Worm (Caenorhabditis elegans) whole organism, L3 larva: ENCODE results near the gene lntl-1.

Experiments used
- aly-2 ChIP-seq: fragments of 150-350 bp; optimal IDR thresholded peaks from 2 replicates; lab custom pipeline; 2014; ENCODE audit warnings: missing biosample characterization, missing genetic modification characterization
- daf-12 ChIP-seq: fragments of 150-350 bp; optimal IDR thresholded peaks from 2 replicates; lab custom pipeline; 2014; ENCODE audit warnings: missing biosample characterization, missing genetic modification reagents, missing genetic modification characterization
- elt-1 ChIP-seq: fragments of 150-350 bp; optimal IDR thresholded peaks from 2 replicates; lab custom pipeline; 2014; ENCODE audit warnings: missing biosample characterization, missing genetic modification characterization
- elt-2 ChIP-seq: sonication (generic microtip); optimal IDR thresholded peaks from 2 replicates; lab custom pipeline; 2016; ENCODE audit warnings: missing genetic modification reagents, mild to moderate bottlenecking, missing genetic modification characterization, missing compliant biosample characterization
- jun-1 ChIP-seq: fragments of 150-350 bp; optimal IDR thresholded peaks from 2 replicates; lab custom pipeline; 2014; ENCODE audit warnings: missing biosample characterization, missing genetic modification reagents, missing genetic modification characterization
- nhr-23 ChIP-seq: fragments of 150-350 bp; optimal IDR thresholded peaks from 2 replicates; lab custom pipeline; 2014; ENCODE audit warnings: missing biosample characterization, missing genetic modification reagents, missing genetic modification characterization
- unc-62 ChIP-seq: fragments of 150-350 bp; sonication (generic microtip); optimal IDR thresholded peaks from 4 replicates; lab custom pipeline; 2014; ENCODE audit warnings: missing biosample characterization, missing genetic modification reagents, missing genetic modification characterization
- ztf-11 ChIP-seq: fragments of 150-350 bp; optimal IDR thresholded peaks from 2 replicates; lab custom pipeline; 2014; ENCODE audit warnings: missing biosample characterization, missing genetic modification characterization

- TF ChIP-seq ztf-11 (tag; lab: Kevin White, UChicago), result no peak
- no peak for TF ChIP-seq elt-1
- TF ChIP-seq unc-62, result no peak
- TF ChIP-seq elt-2, result no peak
- no peak for TF ChIP-seq daf-12 (tag; lab: Kevin White, UChicago)
- no peak for TF ChIP-seq aly-2 (tag; lab: Kevin White, UChicago)
- TF ChIP-seq jun-1 (tag; lab: Kevin White, UChicago), result no peak
- no peak for TF ChIP-seq nhr-23 (tag; lab: Kevin White, UChicago)
Observed at ce11 chrIV:5824493-5824892, 17.6 kb upstream of the lntl-1 start, which contains the start of gene egal-1.
